Fruit fly (Drosophila melanogaster): Measurements from ENCODE around the gene GluProRS.

GluProRS gene

DNA sequence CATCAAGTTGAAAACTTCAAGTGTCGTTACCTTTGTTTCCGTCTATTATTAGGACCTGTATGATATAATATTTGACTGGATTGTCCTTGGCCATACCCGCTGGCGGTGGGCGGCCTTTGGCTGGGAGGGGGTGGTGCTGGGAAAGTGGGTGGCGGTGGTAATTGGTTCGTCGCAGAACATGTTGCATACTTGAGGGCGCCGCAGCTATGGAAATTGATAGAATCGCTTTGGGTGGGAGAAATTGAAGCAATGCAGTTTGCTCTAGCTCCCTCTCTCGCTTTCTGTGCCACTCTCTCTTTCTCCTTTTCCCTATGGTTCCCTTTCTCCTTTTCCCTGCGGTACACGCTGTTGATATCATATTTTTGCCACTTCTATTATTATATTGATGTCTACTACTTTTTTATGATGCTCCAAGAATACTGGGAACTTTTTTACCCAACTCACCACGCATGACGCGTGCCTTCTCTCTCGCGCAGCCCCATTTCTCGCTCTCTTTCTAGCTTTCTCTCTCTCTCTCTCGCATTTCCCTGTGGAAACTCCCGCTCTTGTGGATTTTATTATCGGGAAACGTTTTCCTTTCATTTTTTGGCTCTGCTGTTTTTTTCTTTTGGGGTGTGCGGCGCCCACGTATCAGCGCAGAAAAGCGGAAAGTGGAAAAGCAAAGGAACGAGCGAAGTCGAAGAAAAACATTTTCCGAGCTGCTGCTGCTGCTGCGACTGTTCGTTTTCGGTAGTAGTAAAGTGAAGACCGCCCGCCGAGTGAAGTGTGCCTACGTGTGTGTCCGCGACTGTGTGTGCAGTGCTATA, 6.9 kb upstream of the GluProRS start:
- TF ChIP-seq CG8478 (optimal IDR thresholded peaks at IDR 0.05) = no peak
- no peak for TF ChIP-seq CTCF (optimal IDR thresholded peaks at IDR 0.05)

DNA sequence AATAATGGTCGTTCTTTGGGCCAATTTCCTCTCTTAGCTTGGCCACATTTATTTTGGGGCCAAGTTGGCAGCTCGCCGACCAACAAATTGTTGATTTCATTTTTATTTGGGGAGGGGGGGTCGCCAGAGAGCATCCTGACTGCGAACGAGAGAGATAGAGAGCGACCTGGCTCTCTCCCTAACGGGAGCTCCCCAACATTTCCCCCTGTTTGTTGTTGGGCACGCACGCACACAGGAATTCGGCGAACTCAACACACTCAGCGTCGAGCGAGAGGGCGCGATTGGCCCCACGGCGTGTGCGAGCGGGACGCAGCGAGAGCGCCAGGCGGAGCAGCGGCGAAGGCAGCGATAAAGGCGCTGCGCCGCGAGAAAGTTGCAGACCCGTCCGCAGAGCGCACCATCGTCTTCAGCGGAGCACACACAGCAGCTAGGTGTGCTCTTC, 4.6 kb upstream of the GluProRS start, which contains the start of gene CG31140:
Gene CG31140 (plus strand): TSS at position 400 of the 442 bp plus-strand sequence.
- TF ChIP-seq CTCF (optimal IDR thresholded peaks at IDR 0.05) (no peak), CG8478 (optimal IDR thresholded peaks at IDR 0.05) (no peak)

DNA sequence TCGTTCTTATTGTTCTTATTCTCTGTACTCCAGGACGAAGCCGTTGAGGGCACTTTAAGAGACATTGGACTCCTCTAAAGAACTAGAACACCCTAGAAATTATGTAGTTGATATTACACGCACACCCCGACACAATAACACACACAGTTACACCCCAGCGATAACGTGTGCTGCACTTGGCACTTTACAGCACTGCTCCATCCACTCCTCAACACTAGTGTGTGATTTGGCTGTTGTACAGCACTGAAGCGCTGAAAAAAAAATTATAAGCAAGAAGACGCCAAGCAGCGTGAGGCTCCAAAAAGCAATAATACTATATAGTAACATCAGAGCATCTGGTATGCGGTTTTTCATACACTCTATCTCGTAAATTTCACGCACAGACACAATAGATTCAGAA, 2.7 kb upstream of the GluProRS start:
- TF ChIP-seq CG8478 (optimal IDR thresholded peaks at IDR 0.05) (no peak), CTCF (optimal IDR thresholded peaks at IDR 0.05) (no peak)

DNA sequence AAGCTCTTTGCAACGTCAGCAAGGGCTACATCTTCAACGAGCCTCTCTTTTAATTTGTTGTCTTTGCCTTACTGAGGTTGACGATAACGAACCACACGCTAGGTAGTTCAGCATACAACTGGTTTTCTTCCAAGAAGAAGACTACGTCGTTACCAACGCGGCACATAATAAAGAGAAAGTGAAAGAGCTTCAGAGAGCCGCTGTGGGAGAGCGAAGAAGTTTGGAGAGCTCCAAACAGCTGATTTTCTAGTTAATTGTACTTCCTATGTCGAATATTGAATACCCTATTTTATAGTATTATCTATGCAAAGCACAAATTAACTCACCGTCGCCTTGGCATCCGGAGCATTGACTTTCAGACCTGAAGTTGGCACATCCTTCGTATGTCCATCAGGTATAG, 2.8 kb downstream of the GluProRS start:
- TF ChIP-seq CTCF (optimal IDR thresholded peaks at IDR 0.05) (no peak), CG8478 (optimal IDR thresholded peaks at IDR 0.05) (no peak)

DNA sequence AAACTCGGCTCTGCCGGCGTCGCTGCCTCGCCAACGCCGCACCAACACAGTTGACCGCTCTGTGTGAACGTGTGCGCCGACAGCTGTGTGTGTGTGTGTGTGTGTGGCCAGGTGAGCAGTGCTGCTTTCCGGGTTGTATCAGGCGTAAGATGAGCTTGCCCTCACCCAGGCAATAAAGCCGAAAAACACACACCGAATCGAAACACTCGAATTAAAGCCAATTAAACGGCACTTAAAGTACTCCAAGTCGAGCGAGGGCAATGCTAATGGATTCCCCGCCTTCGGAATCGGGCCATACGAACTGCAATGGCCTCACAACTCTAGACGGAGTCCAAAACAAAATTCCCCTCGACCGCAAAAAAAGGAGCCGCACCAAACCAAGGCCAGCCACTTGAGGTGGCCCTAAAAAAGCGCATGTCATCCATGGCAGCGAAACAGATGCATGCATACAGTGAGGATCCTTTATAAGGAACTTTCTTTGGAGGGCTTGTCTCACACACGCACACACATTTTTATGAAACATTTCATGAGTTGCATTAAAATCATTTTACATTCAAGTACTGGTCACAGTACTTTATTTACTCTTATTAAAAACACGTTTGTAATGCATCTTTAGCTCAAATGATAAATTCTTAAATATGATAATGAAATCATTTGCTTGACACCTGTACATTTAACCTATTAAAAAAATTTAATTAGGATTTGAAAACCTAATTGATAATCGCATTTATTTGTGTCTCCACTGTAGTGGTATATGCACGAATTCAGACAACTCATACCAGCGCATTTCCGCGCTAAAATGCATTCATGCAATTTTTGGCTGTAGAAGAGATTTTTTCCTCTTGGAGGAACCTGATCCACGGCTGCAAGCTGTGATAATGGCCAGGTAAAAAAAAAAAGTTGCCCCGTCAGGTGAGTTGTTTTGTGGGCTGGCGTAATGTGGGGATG, 9.5 kb downstream of the GluProRS start:
- TF ChIP-seq CTCF (optimal IDR thresholded peaks at IDR 0.05) (no peak), CG8478 (optimal IDR thresholded peaks at IDR 0.05) (no peak)

DNA sequence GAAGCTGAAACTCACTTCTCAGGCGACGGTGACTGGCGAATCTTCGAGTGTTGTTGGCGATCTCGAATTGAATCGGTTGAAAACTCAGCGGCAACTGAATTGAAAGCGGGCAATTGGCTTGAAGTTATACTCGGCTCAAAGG, 10.0 kb downstream of the GluProRS start, which contains the start of gene CG12268:
Gene CG12268 (minus strand): TSS at position 101 of the 142 bp plus-strand sequence.
- no peak for TF ChIP-seq CG8478 (optimal IDR thresholded peaks at IDR 0.05)
- TF ChIP-seq CTCF (optimal IDR thresholded peaks at IDR 0.05) = no peak

DNA sequence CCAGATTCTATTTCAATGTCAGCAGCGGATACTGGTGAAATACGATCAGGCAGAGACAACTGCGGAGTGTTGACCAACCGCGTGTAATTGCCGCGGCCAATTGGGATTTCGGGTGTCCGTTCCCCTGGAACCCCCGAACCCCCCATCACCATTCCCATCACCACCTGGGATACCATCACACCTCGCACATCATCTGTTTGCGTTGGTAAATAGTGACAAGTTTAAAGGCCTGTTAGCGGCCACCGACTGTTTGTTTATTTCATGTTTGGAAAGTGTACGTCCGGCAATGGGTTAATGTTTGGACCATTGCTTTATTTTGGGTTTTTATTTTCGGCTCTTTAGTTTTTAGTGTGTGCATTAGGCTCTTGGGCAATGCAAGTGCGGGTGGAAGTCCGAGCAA, 11.2 kb downstream of the GluProRS start:
- TF ChIP-seq CTCF (optimal IDR thresholded peaks at IDR 0.05) (no peak), CG8478 (optimal IDR thresholded peaks at IDR 0.05) (no peak)

DNA sequence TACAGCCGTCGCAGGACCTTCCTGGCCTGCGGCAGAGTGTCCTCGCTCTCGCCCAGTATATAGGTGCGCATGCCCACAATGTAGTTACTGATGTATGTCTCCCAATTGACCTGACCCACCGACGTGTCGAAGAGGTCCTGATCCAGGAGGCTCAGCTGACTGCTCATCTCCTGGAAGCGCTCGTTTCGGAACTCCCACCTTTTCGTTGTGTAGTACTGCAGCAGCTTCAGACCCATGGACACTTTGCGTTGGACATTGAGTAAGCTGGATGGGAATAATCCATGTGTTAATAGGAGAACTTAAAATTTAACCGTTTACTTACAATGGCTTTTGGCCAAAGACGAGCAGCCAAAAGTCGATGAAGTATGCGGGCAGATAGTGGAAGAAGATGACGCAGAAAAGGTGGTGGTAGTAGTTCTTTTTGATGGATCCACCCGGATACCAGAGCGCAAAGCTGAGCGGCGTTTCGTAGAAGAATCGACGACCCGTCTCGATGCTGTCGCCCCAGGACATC, 14.3 kb downstream of the GluProRS start:
- TF ChIP-seq CG8478 (optimal IDR thresholded peaks at IDR 0.05) (no peak), CTCF (optimal IDR thresholded peaks at IDR 0.05) (no peak)

DNA sequence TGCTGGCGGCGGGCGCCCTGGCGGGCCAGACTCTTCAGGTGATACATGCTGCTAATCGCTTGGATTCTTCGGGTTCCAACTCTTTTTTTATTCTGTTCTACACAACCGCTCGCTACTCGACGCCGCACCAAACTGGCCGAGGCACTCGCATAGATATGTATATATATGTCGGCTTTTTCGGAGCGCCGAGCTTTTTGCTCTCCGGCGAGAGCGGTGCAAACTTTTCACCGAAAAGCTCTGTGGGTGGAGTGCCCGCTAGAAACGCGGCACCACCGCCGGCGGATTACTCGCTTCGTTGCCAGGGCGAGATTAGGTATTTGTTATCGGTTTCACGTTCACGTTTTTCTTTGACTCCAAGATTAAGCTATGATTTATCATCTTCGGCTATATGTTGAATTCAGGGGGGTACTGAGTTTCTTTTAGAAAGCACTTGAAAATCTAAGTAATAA, 15.2 kb downstream of the GluProRS start, which contains the start of gene Gdh:
Gene Gdh (minus strand): TSS at position 137 of the 449 bp plus-strand sequence.
- TF ChIP-seq CTCF (optimal IDR thresholded peaks at IDR 0.05) = no peak
- no peak for TF ChIP-seq CG8478 (optimal IDR thresholded peaks at IDR 0.05)

DNA sequence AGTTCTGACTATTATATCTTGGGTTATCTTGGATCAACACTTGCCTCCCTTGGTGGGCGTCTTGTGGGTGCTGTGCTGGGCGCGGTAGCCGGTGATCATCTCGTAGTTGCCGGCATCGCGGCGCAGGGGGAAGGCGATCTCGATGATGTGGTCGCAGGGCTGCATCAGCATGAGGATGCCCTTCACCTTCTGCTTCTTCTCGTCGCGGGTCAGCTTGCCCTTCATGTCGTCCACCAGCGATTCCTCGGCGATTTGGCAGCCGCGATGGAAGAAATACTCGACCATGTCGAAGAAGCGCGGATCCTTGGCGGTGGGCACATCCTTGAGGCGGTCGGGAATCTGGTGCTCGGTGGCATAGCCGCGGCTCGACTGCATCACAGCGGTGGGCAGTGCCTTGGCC, 15.6 kb downstream of the GluProRS start:
- TF ChIP-seq CG8478 (optimal IDR thresholded peaks at IDR 0.05) = no peak
- no peak for TF ChIP-seq CTCF (optimal IDR thresholded peaks at IDR 0.05)

DNA sequence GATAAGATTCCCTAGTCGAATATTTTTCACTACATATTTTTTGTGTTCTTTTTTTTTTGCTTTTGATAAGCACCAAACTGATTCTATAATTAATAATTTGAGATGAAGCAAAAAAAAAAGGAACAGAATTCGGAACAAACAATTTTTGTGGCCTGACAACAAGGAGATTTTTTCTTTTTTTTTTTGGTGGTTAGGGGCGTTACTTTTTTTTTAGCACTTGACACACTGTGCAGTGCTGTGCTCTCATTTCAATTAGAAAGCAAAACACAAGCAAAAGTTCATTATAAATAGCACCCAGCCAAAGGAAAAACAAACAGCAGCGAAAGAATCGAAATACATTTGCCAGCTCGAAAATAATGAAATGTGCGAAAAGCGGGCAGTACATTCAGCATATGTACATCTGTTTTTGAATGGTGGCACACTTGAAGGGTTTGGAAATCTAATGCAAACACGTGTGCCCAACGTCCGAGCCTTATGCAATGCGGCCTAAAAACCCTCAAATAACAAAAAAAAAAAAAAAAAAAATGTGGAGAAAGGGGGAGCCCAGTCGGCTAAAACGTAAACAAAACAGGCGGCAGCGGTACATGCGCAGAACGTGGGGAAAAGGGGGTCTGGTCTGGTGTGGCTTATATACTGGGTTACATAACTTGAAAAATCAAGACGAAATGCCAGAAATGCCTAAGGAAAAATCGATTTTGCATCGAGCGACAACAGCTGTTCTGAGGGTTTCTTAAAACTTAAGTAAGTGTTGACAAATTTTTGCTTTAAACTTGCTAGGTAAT, 16.4 kb downstream of the GluProRS start:
- TF ChIP-seq CTCF (optimal IDR thresholded peaks at IDR 0.05) = no peak
- no peak for TF ChIP-seq CG8478 (optimal IDR thresholded peaks at IDR 0.05)

DNA sequence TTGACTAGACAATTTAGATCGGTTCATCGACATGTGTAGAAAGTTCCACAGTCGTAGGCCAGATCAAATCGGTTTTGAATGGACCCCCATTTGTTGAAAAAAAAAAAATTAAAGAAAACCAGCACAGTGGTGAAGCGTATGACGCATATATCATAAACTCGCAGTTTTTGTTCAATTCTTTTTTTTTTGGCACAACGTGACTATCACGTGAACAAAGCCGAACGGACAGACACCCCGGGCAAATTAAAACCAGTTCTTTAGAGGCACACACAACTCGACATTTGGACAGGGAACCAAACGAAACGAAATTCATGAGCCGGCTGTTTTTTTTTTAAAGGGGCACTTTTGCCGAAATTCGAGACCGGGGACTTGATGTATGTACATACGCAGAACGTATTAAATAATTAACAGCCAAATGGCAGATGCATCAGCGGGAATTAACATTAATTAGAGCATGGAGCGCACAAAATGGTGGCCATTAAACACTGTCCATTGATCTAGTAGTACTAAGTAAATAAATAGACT, 17.3 kb downstream of the GluProRS start:
- TF ChIP-seq CG8478 (optimal IDR thresholded peaks at IDR 0.05) (no peak), CTCF (optimal IDR thresholded peaks at IDR 0.05) (no peak)

DNA sequence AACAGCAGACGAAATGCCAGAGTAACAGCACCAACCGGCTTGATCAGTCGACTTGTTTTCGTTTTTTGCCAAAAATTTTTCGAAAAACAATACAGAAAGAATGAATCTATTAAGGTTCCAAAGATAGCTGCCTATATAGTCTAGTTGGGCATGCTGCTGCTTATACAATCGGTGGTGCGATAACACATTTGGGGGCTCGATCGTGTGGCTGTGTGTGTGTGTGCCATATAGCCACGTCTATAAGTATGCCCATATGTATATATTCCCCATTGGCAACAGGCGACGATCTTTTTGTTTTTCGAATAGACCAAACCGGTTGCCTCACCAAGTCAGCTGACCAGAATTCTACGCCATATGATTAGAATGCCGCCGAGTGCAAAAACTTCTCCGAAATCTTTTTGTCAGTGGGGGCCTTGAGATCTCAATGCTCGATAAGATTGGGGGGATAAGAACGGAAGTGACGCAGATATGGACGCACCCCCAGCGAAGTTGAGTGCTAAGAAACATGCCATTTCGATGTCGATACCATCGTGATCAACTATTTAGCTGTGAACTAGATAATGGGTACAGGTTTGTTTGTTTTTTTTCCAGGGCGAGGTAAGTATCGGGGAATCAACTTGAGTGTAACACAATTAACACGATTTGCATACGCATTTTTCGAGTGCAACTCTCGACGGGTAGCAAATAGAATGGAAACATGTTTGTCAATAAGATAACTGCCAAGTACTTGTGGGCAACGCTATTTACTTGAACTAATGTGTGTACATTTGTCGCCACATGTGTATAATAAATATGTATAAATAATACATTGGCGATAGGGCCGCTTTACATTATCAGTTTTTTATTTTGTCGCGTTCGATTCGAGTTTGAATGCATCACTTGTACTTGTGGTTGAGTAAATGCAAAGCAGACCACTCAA, 18.0 kb downstream of the GluProRS start:
- TF ChIP-seq CTCF (optimal IDR thresholded peaks at IDR 0.05) = no peak
- no peak for TF ChIP-seq CG8478 (optimal IDR thresholded peaks at IDR 0.05)
